Fruit fly (Drosophila melanogaster) whole organism, prepupa: ENCODE data around the gene Polr3A.
A peak's percentile ranks its signal among the peaks of the same experiment; 100 is the strongest.

Source experiments
- CG10631 ChIP-seq: fragments of 200-800 bp; sonication (Bioruptor generic); optimal IDR thresholded peaks from 2 replicates; lab custom pipeline; 2016; ENCODE audit warnings: missing biosample characterization, missing genetic modification characterization
- CG10669 ChIP-seq: fragments of 200-800 bp; sonication (Bioruptor generic); optimal IDR thresholded peaks from 3 replicates; lab custom pipeline; 2018; ENCODE audit warnings: missing biosample characterization, mild to moderate bottlenecking, missing genetic modification characterization, moderate library complexity
- CG11762 ChIP-seq: fragments of 200-800 bp; sonication (Bioruptor generic); optimal IDR thresholded peaks from 3 replicates; lab custom pipeline; 2016; ENCODE audit warnings: missing biosample characterization, missing genetic modification characterization; ENCODE audit not compliant: insufficient read depth
- CG11902 ChIP-seq: fragments of 200-800 bp; sonication (Bioruptor generic); optimal IDR thresholded peaks from 3 replicates; lab custom pipeline; 2016; ENCODE audit warnings: missing biosample characterization, missing genetic modification characterization
- CG15336 ChIP-seq: fragments of 200-800 bp; sonication (Bioruptor generic); IDR thresholded peaks from 2 replicates; pipeline ENCODE4 v1.3.6; 2022; ENCODE audit warnings: missing biosample characterization, missing genetic modification characterization
- CG1621 ChIP-seq: fragments of 200-800 bp; sonication (Bioruptor generic); optimal IDR thresholded peaks from 3 replicates; lab custom pipeline; 2018; ENCODE audit warnings: missing biosample characterization, mild to moderate bottlenecking, missing genetic modification characterization
- CG32006 ChIP-seq: fragments of 200-800 bp; sonication (Bioruptor generic); optimal IDR thresholded peaks from 3 replicates; lab custom pipeline; 2017; ENCODE audit warnings: missing biosample characterization, mild to moderate bottlenecking, missing genetic modification characterization
- CG34406 ChIP-seq: fragments of 200-800 bp; sonication (Bioruptor generic); optimal IDR thresholded peaks from 3 replicates; lab custom pipeline; 2016; ENCODE audit warnings: missing biosample characterization, missing genetic modification characterization
- CG3919 ChIP-seq: fragments of 200-800 bp; sonication (Bioruptor generic); optimal IDR thresholded peaks from 3 replicates; lab custom pipeline; 2016; ENCODE audit warnings: missing biosample characterization, missing genetic modification characterization
- CG6163 ChIP-seq: fragments of 200-800 bp; sonication (Bioruptor generic); IDR thresholded peaks from 3 replicates; pipeline ENCODE4 v1.3.6; 2022; ENCODE audit warnings: missing biosample characterization, missing genetic modification characterization
- CG6276 ChIP-seq: fragments of 200-800 bp; sonication (Bioruptor generic); optimal IDR thresholded peaks from 2 replicates; lab custom pipeline; 2017; ENCODE audit warnings: missing biosample characterization, mild to moderate bottlenecking, missing genetic modification characterization
- CG6792 ChIP-seq: fragments of 200-800 bp; sonication (Bioruptor generic); optimal IDR thresholded peaks from 3 replicates; lab custom pipeline; 2016; ENCODE audit warnings: missing biosample characterization, missing genetic modification characterization
- CG6808 ChIP-seq: fragments of 200-800 bp; sonication (Bioruptor generic); optimal IDR thresholded peaks from 3 replicates; lab custom pipeline; 2017; ENCODE audit warnings: missing biosample characterization, missing genetic modification characterization, mild to moderate bottlenecking, moderate library complexity, missing genetic modification reagents
- CG6854 ChIP-seq: fragments of 200-800 bp; sonication (Bioruptor generic); optimal IDR thresholded peaks from 2 replicates; lab custom pipeline; 2017; ENCODE audit warnings: missing biosample characterization, mild to moderate bottlenecking, missing genetic modification characterization
- CG7368 ChIP-seq: fragments of 200-800 bp; sonication (Bioruptor generic); optimal IDR thresholded peaks from 3 replicates; lab custom pipeline; 2016; ENCODE audit warnings: missing biosample characterization, missing genetic modification characterization
- CG8119 ChIP-seq: fragments of 200-800 bp; sonication (Bioruptor generic); IDR thresholded peaks from 3 replicates; pipeline ENCODE4 v1.3.6; 2022; ENCODE audit warnings: missing biosample characterization, missing genetic modification characterization
- CG8632 ChIP-seq: fragments of 200-800 bp; sonication (Bioruptor generic); optimal IDR thresholded peaks from 3 replicates; lab custom pipeline; 2016; ENCODE audit warnings: missing biosample characterization, missing genetic modification characterization
- Eip78C ChIP-seq: fragments of 200-800 bp; sonication (Bioruptor generic); peaks from one replicate; lab custom pipeline; 2016; ENCODE audit warnings: missing biosample characterization, missing genetic modification characterization
- Eip93F ChIP-seq: fragments of 200-800 bp; sonication (Bioruptor generic); optimal IDR thresholded peaks from 2 replicates; lab custom pipeline; 2016; ENCODE audit warnings: missing biosample characterization, mild to moderate bottlenecking, missing genetic modification characterization
- Ets21C ChIP-seq: fragments of 200-800 bp; sonication (Bioruptor generic); optimal IDR thresholded peaks from 3 replicates; lab custom pipeline; 2016; ENCODE audit warnings: missing biosample characterization, missing genetic modification characterization
- Ets96B ChIP-seq: fragments of 200-800 bp; optimal IDR thresholded peaks from 2 replicates; lab custom pipeline; 2019; ENCODE audit warnings: missing biosample characterization, mild to moderate bottlenecking, missing genetic modification characterization, moderate library complexity
- Hr39 ChIP-seq: fragments of 200-800 bp; sonication (Bioruptor generic); optimal IDR thresholded peaks from 2 replicates; lab custom pipeline; 2016; ENCODE audit warnings: missing biosample characterization, missing genetic modification characterization
- Hr4 ChIP-seq: fragments of 200-800 bp; sonication (Bioruptor generic); optimal IDR thresholded peaks from 3 replicates; lab custom pipeline; 2016; ENCODE audit warnings: missing biosample characterization, missing genetic modification characterization
- Lpt ChIP-seq: fragments of 200-800 bp; sonication (Bioruptor generic); optimal IDR thresholded peaks from 3 replicates; lab custom pipeline; 2016; ENCODE audit warnings: missing biosample characterization, missing genetic modification characterization
- OdsH ChIP-seq: fragments of 200-800 bp; sonication (Bioruptor generic); optimal IDR thresholded peaks from 3 replicates; lab custom pipeline; 2016; ENCODE audit warnings: missing biosample characterization, missing genetic modification characterization
- Smox ChIP-seq: fragments of 200-800 bp; sonication (Bioruptor generic); optimal IDR thresholded peaks from 3 replicates; lab custom pipeline; 2016; ENCODE audit warnings: missing biosample characterization, missing genetic modification characterization
- Sox102F ChIP-seq: fragments of 200-800 bp; sonication (Bioruptor generic); optimal IDR thresholded peaks from 2 replicates; lab custom pipeline; 2016; ENCODE audit warnings: missing biosample characterization, mild to moderate bottlenecking, missing genetic modification characterization
- Sox14 ChIP-seq: fragments of 200-800 bp; sonication (Bioruptor generic); optimal IDR thresholded peaks from 3 replicates; lab custom pipeline; 2016; ENCODE audit warnings: missing biosample characterization, missing genetic modification characterization
- achi ChIP-seq: fragments of 200-800 bp; sonication (Bioruptor generic); optimal IDR thresholded peaks from 3 replicates; lab custom pipeline; 2016; ENCODE audit warnings: missing biosample characterization, missing genetic modification characterization
- acj6 ChIP-seq: fragments of 200-800 bp; sonication (Bioruptor generic); optimal IDR thresholded peaks from 3 replicates; lab custom pipeline; 2016; ENCODE audit warnings: missing biosample characterization, missing genetic modification characterization
- cyc ChIP-seq: fragments of 200-800 bp; sonication (Bioruptor generic); optimal IDR thresholded peaks from 3 replicates; lab custom pipeline; 2016; ENCODE audit warnings: missing biosample characterization, missing genetic modification characterization
- eg ChIP-seq: fragments of 200-800 bp; sonication (Bioruptor generic); IDR thresholded peaks from 3 replicates; pipeline ENCODE4 v1.3.6; 2022; ENCODE audit warnings: missing biosample characterization, missing genetic modification characterization
- esn ChIP-seq: fragments of 200-800 bp; sonication (Bioruptor generic); optimal IDR thresholded peaks from 2 replicates; lab custom pipeline; 2016; ENCODE audit warnings: missing biosample characterization, mild to moderate bottlenecking, missing genetic modification characterization, moderate library complexity
- fd59A ChIP-seq: fragments of 200-800 bp; sonication (Bioruptor generic); optimal IDR thresholded peaks from 2 replicates; lab custom pipeline; 2017; ENCODE audit warnings: missing biosample characterization, mild to moderate bottlenecking, missing genetic modification characterization, missing genetic modification reagents
- fd85E ChIP-seq: fragments of 200-800 bp; sonication (Bioruptor generic); optimal IDR thresholded peaks from 3 replicates; lab custom pipeline; 2016; ENCODE audit warnings: missing biosample characterization, missing genetic modification characterization
- fkh ChIP-seq: fragments of 200-800 bp; sonication (Bioruptor generic); optimal IDR thresholded peaks from 3 replicates; lab custom pipeline; 2017; ENCODE audit warnings: missing biosample characterization, mild to moderate bottlenecking, missing genetic modification characterization, moderate library complexity
- lz ChIP-seq: fragments of 200-800 bp; sonication (Bioruptor generic); optimal IDR thresholded peaks from 3 replicates; lab custom pipeline; 2016; ENCODE audit warnings: missing biosample characterization, missing genetic modification characterization
- net ChIP-seq: fragments of 200-800 bp; sonication (Bioruptor generic); optimal IDR thresholded peaks from 3 replicates; lab custom pipeline; 2016; ENCODE audit warnings: missing biosample characterization, missing genetic modification characterization
- pdm3 ChIP-seq: fragments of 200-800 bp; sonication (Bioruptor generic); optimal IDR thresholded peaks from 3 replicates; lab custom pipeline; 2016; ENCODE audit warnings: missing biosample characterization, missing genetic modification characterization
- salr ChIP-seq, 2 experiments: fragments of 200-800 bp; sonication (Bioruptor generic); optimal IDR thresholded peaks; 3 replicates each; lab custom pipeline; 2016 to 2018; ENCODE audit warnings: missing biosample characterization in 2 of 2, missing genetic modification characterization in 2 of 2, mild to moderate bottlenecking in 1 of 2
- svp ChIP-seq: fragments of 200-800 bp; sonication (Bioruptor generic); peaks from one replicate; lab custom pipeline; 2016; ENCODE audit warnings: missing biosample characterization, missing genetic modification characterization

The Polr3A gene

DNA sequence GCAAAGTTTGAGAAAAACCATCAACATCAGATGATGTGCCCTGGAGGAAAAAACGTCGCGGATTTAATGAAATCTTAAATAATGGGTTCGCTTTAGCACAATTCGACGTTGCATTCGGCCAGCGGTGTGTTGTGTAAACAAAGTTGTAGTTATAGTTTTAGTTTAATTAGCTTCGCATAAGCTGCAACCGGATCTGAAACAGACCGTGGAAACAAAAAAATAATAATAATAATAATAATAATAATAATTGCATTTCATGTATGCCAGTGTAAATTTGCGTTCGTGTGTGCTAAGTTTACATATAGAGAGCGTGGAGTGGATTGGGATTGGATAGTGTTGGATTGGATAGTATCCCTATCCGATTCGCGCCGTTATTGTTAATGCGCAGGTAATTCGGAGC lies 42.0 kb downstream of the Polr3A start:
- peak; percentile 19 for TF ChIP-seq Ets96B (tag; lab: Kevin White, UChicago)
- no peak for TF ChIP-seq Smox (GFP tag; lab: Kevin White, UChicago)
- peak; percentile 34; the same call in 2 of the 3 replicates for TF ChIP-seq eg (GFP tag; lab: Robert Waterston, UW)
- peak; percentile 24 for TF ChIP-seq CG10669 (GFP tag; lab: Kevin White, UChicago)
- peak; percentile 57 for TF ChIP-seq svp (GFP tag; lab: Kevin White, UChicago)
- peak; percentile 36 for TF ChIP-seq CG10631 (GFP tag; lab: Kevin White, UChicago)
- peak; percentile 13 for TF ChIP-seq CG6276 (GFP tag; lab: Kevin White, UChicago)
- TF ChIP-seq CG6163 (GFP tag; lab: Robert Waterston, UW): 0 out of 3 replicates have a peak, but pooled peaks have one; percentile 46
- TF ChIP-seq pdm3 (GFP tag; lab: Kevin White, UChicago): peak; percentile 23
- no peak for TF ChIP-seq Hr4 (GFP tag; lab: Kevin White, UChicago)
- no peak for TF ChIP-seq net (GFP tag; lab: Kevin White, UChicago)
- no peak for TF ChIP-seq cyc (GFP tag; lab: Kevin White, UChicago)
- peak; percentile 21 for TF ChIP-seq CG34406 (GFP tag; lab: Kevin White, UChicago)
- TF ChIP-seq fd59A (GFP tag; lab: Kevin White, UChicago): no peak
- TF ChIP-seq Ets21C: no peak
- TF ChIP-seq lz (GFP tag; lab: Kevin White, UChicago): peak; percentile 1
- no peak for TF ChIP-seq Hr39 (GFP tag; lab: Kevin White, UChicago)
- peak; percentile 60 for TF ChIP-seq Eip78C (GFP tag; lab: Kevin White, UChicago)
- TF ChIP-seq CG6792 (GFP tag; lab: Kevin White, UChicago): no peak
- peak; percentile 26 for TF ChIP-seq CG8632 (GFP tag; lab: Kevin White, UChicago)
- TF ChIP-seq CG15336 (GFP tag; lab: Robert Waterston, UW): peak; percentile 60
- TF ChIP-seq CG32006: peak; percentile 39
- peak; percentile 23 for TF ChIP-seq achi
- no peak for TF ChIP-seq Sox102F (GFP tag; lab: Kevin White, UChicago)
- TF ChIP-seq CG11902: no peak
- peak; percentile 26 for TF ChIP-seq CG1621 (tag; lab: Kevin White, UChicago)
- 0 out of 3 replicates have a peak, but pooled peaks have one; percentile 38 for TF ChIP-seq CG8119 (GFP tag; lab: Robert Waterston, UW)
- TF ChIP-seq CG3919 (GFP tag; lab: Kevin White, UChicago): peak; percentile 21

DNA sequence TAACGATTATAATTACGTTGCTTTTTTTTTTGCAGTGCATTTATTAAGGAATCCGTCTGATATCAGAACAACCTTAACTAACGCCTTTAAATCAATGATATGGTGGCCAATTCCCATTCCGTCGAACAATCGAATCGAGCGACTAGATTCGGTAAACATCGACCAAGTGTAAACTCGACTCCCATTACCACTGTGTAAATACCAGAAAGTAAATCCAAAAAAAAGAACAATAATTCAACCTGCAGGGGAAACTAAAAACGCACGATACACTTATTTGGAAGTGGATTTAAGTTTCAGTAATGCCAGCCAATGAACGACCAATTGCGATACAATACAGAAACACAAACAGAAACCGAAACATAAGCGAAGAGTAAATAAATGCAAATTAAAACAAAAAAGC lies 42.8 kb downstream of the Polr3A start:
- TF ChIP-seq fkh (GFP tag; lab: Kevin White, UChicago): peak; percentile 67
- TF ChIP-seq Ets96B (tag; lab: Kevin White, UChicago): no peak

dm6 chrX:15807915-15808314 lies 45.2 kb downstream of the Polr3A start:
- TF ChIP-seq Sox14 (no peak), Ets96B (tag; lab: Kevin White, UChicago) (no peak), CG8119 (GFP tag; lab: Robert Waterston, UW) (no peak), CG8632 (GFP tag; lab: Kevin White, UChicago) (no peak), Eip93F (no peak), fd85E (GFP tag; lab: Kevin White, UChicago) (no peak), CG6276 (GFP tag; lab: Kevin White, UChicago) (no peak), acj6 (no peak), Smox (GFP tag; lab: Kevin White, UChicago) (no peak), fd59A (GFP tag; lab: Kevin White, UChicago) (no peak), Hr39 (GFP tag; lab: Kevin White, UChicago) (no peak), CG11762 (GFP tag; lab: Kevin White, UChicago) (no peak), CG6854 (no peak), net (GFP tag; lab: Kevin White, UChicago) (no peak), CG15336 (GFP tag; lab: Robert Waterston, UW) (no peak), CG11902 (no peak)

DNA sequence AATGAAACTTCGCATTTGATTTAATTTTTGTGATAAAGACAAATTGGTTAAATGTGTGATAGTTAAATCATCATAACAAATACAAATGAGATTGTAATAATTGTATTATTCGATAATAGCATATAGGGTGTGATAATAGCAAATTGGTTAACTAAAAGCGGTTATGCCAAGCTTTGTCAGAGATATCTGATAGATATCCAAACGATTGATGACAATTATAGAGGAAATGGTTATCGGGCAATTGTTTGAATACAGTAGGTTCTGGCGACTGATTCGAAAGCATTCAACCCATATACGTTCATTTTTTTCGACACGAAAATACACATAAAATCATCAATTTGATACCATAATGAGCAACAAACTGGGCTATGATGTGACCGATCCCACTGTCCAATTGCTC lies 46.5 kb downstream of the Polr3A start, which contains the start of gene CG8509:
CG8509 (plus strand) TSS at position 301 of the 400 bp plus-strand sequence.
- TF ChIP-seq CG6808: no peak
- no peak for TF ChIP-seq CG6276 (GFP tag; lab: Kevin White, UChicago)
- TF ChIP-seq esn (GFP tag; lab: Kevin White, UChicago): no peak
- no peak for TF ChIP-seq CG7368 (GFP tag; lab: Kevin White, UChicago)
- no peak for TF ChIP-seq OdsH (GFP tag; lab: Kevin White, UChicago)
- TF ChIP-seq cyc (GFP tag; lab: Kevin White, UChicago): no peak
- no peak for TF ChIP-seq Smox (GFP tag; lab: Kevin White, UChicago)
- TF ChIP-seq Ets21C: no peak
- TF ChIP-seq Lpt (GFP tag; lab: Kevin White, UChicago): no peak
- TF ChIP-seq Eip78C (GFP tag; lab: Kevin White, UChicago): no peak
- TF ChIP-seq Ets96B (tag; lab: Kevin White, UChicago): no peak
- TF ChIP-seq salr (GFP tag; optimal IDR thresholded peaks at IDR 0.05; lab: Kevin White, UChicago): no peak
